Fruit fly (Drosophila melanogaster) whole organism, prepupa: ENCODE measurements around the gene CG32641.
A peak's percentile ranks its signal among the peaks of the same experiment; 100 is the strongest.

Experiments used
- CG10631 ChIP-seq: fragments of 200-800 bp; sonication (Bioruptor generic); optimal IDR thresholded peaks from 2 replicates; lab custom pipeline; 2016; ENCODE audit warnings: missing biosample characterization, missing genetic modification characterization
- CG10669 ChIP-seq: fragments of 200-800 bp; sonication (Bioruptor generic); optimal IDR thresholded peaks from 3 replicates; lab custom pipeline; 2018; ENCODE audit warnings: missing biosample characterization, mild to moderate bottlenecking, missing genetic modification characterization, moderate library complexity
- CG11294 ChIP-seq: fragments of 200-800 bp; sonication (Bioruptor generic); IDR thresholded peaks from 2 replicates; pipeline ENCODE4 v1.3.6; 2022; ENCODE audit warnings: missing biosample characterization, missing genetic modification characterization
- CG3032 ChIP-seq: fragments of 200-800 bp; optimal IDR thresholded peaks from 2 replicates; lab custom pipeline; 2019; ENCODE audit warnings: missing biosample characterization, mild to moderate bottlenecking, missing genetic modification characterization, moderate library complexity
- CG31627 ChIP-seq: fragments of 200-800 bp; sonication (Bioruptor generic); optimal IDR thresholded peaks from 3 replicates; lab custom pipeline; 2016; ENCODE audit warnings: missing biosample characterization, missing genetic modification characterization
- CG6792 ChIP-seq: fragments of 200-800 bp; sonication (Bioruptor generic); optimal IDR thresholded peaks from 3 replicates; lab custom pipeline; 2016; ENCODE audit warnings: missing biosample characterization, missing genetic modification characterization
- CG8119 ChIP-seq: fragments of 200-800 bp; sonication (Bioruptor generic); IDR thresholded peaks from 3 replicates; pipeline ENCODE4 v1.3.6; 2022; ENCODE audit warnings: missing biosample characterization, missing genetic modification characterization
- CG8319 ChIP-seq: fragments of 200-800 bp; sonication (Bioruptor generic); optimal IDR thresholded peaks from 3 replicates; lab custom pipeline; 2016; ENCODE audit warnings: missing biosample characterization, missing genetic modification characterization
- CG8632 ChIP-seq: fragments of 200-800 bp; sonication (Bioruptor generic); optimal IDR thresholded peaks from 3 replicates; lab custom pipeline; 2016; ENCODE audit warnings: missing biosample characterization, missing genetic modification characterization
- CG9139 ChIP-seq: fragments of 200-800 bp; sonication (Bioruptor generic); optimal IDR thresholded peaks from 3 replicates; lab custom pipeline; 2017; ENCODE audit warnings: missing biosample characterization, mild to moderate bottlenecking, missing genetic modification characterization
- Eip75B ChIP-seq: fragments of 200-800 bp; sonication (Bioruptor generic); optimal IDR thresholded peaks from 3 replicates; lab custom pipeline; 2016; ENCODE audit warnings: missing biosample characterization, missing genetic modification characterization
- Eip78C ChIP-seq: fragments of 200-800 bp; sonication (Bioruptor generic); peaks from one replicate; lab custom pipeline; 2016; ENCODE audit warnings: missing biosample characterization, missing genetic modification characterization
- Ets21C ChIP-seq: fragments of 200-800 bp; sonication (Bioruptor generic); optimal IDR thresholded peaks from 3 replicates; lab custom pipeline; 2016; ENCODE audit warnings: missing biosample characterization, missing genetic modification characterization
- Hr38 ChIP-seq: sonication (Bioruptor generic); optimal IDR thresholded peaks from 2 replicates; lab custom pipeline; 2016; ENCODE audit warnings: missing biosample characterization, missing genetic modification characterization
- OdsH ChIP-seq: fragments of 200-800 bp; sonication (Bioruptor generic); optimal IDR thresholded peaks from 3 replicates; lab custom pipeline; 2016; ENCODE audit warnings: missing biosample characterization, missing genetic modification characterization
- Smox ChIP-seq: fragments of 200-800 bp; sonication (Bioruptor generic); optimal IDR thresholded peaks from 3 replicates; lab custom pipeline; 2016; ENCODE audit warnings: missing biosample characterization, missing genetic modification characterization
- Sox14 ChIP-seq: fragments of 200-800 bp; sonication (Bioruptor generic); optimal IDR thresholded peaks from 3 replicates; lab custom pipeline; 2016; ENCODE audit warnings: missing biosample characterization, missing genetic modification characterization
- Sox15 ChIP-seq: fragments of 200-800 bp; sonication (Bioruptor generic); optimal IDR thresholded peaks from 3 replicates; lab custom pipeline; 2016; ENCODE audit warnings: missing biosample characterization, missing genetic modification characterization
- acj6 ChIP-seq: fragments of 200-800 bp; sonication (Bioruptor generic); optimal IDR thresholded peaks from 3 replicates; lab custom pipeline; 2016; ENCODE audit warnings: missing biosample characterization, missing genetic modification characterization
- dac ChIP-seq: fragments of 200-800 bp; sonication (Bioruptor generic); optimal IDR thresholded peaks from 2 replicates; lab custom pipeline; 2017; ENCODE audit warnings: missing biosample characterization, mild to moderate bottlenecking, missing genetic modification characterization
- dsx ChIP-seq: fragments of 200-800 bp; optimal IDR thresholded peaks from 3 replicates; lab custom pipeline; 2019; ENCODE audit warnings: missing biosample characterization, mild to moderate bottlenecking, missing genetic modification characterization, moderate library complexity; ENCODE audit not compliant: poor library complexity, severe bottlenecking
- eg ChIP-seq: fragments of 200-800 bp; sonication (Bioruptor generic); IDR thresholded peaks from 3 replicates; pipeline ENCODE4 v1.3.6; 2022; ENCODE audit warnings: missing biosample characterization, missing genetic modification characterization
- esn ChIP-seq: fragments of 200-800 bp; sonication (Bioruptor generic); optimal IDR thresholded peaks from 2 replicates; lab custom pipeline; 2016; ENCODE audit warnings: missing biosample characterization, mild to moderate bottlenecking, missing genetic modification characterization, moderate library complexity
- fd85E ChIP-seq: fragments of 200-800 bp; sonication (Bioruptor generic); optimal IDR thresholded peaks from 3 replicates; lab custom pipeline; 2016; ENCODE audit warnings: missing biosample characterization, missing genetic modification characterization
- fkh ChIP-seq: fragments of 200-800 bp; sonication (Bioruptor generic); optimal IDR thresholded peaks from 3 replicates; lab custom pipeline; 2017; ENCODE audit warnings: missing biosample characterization, mild to moderate bottlenecking, missing genetic modification characterization, moderate library complexity
- spab ChIP-seq: fragments of 200-800 bp; sonication (Bioruptor generic); optimal IDR thresholded peaks from 2 replicates; lab custom pipeline; 2017; ENCODE audit warnings: missing biosample characterization, mild to moderate bottlenecking, missing genetic modification characterization, missing genetic modification reagents
- ss ChIP-seq, 2 experiments: fragments of 200-800 bp; sonication (Bioruptor generic); optimal IDR thresholded peaks; 2 replicates in 1 of 2; 3 replicates in 1 of 2; lab custom pipeline; 2017 to 2018; ENCODE audit warnings: mild to moderate bottlenecking in 2 of 2, missing biosample characterization in 2 of 2, missing genetic modification characterization in 2 of 2, moderate library complexity in 1 of 2

Gene CG32641

dm6 chrX:13233811-13234737 is 49.8 kb downstream of the CG32641 start (continued):
- TF ChIP-seq dac (GFP tag; lab: Kevin White, UChicago) (no peak), fkh (GFP tag; lab: Kevin White, UChicago) (peak; percentile 42), esn (GFP tag; lab: Kevin White, UChicago) (peak; percentile 74), CG10631 (GFP tag; lab: Kevin White, UChicago) (peak; percentile 77), Sox14 (GFP tag; lab: Kevin White, UChicago) (peak; percentile 74), Sox15 (GFP tag; lab: Kevin White, UChicago) (peak; percentile 60), ss (GFP tag; optimal IDR thresholded peaks at IDR 0.05; lab: Kevin White, UChicago) (peak; percentile 92), spab (GFP tag; lab: Kevin White, UChicago) (peak; percentile 76), OdsH (GFP tag; lab: Kevin White, UChicago) (peak; percentile 76), Hr38 (GFP tag; lab: Kevin White, UChicago) (no peak), fd85E (GFP tag; lab: Kevin White, UChicago) (no peak), CG6792 (GFP tag; lab: Kevin White, UChicago) (peak; percentile 62), acj6 (GFP tag; lab: Kevin White, UChicago) (peak; percentile 86), CG10669 (GFP tag; lab: Kevin White, UChicago) (peak; percentile 80), CG8119 (GFP tag; lab: Robert Waterston, UW) (peak; percentile 63; the same call in 2 of the 3 replicates), Smox (GFP tag; lab: Kevin White, UChicago) (peak; percentile 62), Eip78C (peak; percentile 96), CG11294 (GFP tag; lab: Robert Waterston, UW) (no peak), eg (GFP tag; lab: Robert Waterston, UW) (peak; percentile 72), CG3032 (peak; percentile 88), CG9139 (peak; percentile 88), CG8632 (GFP tag; lab: Kevin White, UChicago) (peak; percentile 79), Eip75B (GFP tag; lab: Kevin White, UChicago) (peak; percentile 85), CG31627 (GFP tag; lab: Kevin White, UChicago) (peak; percentile 67), CG8319 (GFP tag; lab: Kevin White, UChicago) (peak; percentile 45), Ets21C (GFP tag; lab: Kevin White, UChicago) (peak; percentile 37), dsx (GFP tag; lab: Kevin White, UChicago) (peak; percentile 95)
